Fruit fly (Drosophila melanogaster) whole organism, pupa: Measurements from ENCODE around the gene aqz.

ENCODE experiments used
- CG10348 ChIP-seq: fragments of 200-800 bp; sonication (Bioruptor generic); IDR thresholded peaks from 2 replicates; pipeline ENCODE4 v1.3.6; 2022; ENCODE audit warnings: missing biosample characterization, missing genetic modification characterization
- CG12605 ChIP-seq: fragments of 200-800 bp; sonication (Bioruptor generic); IDR thresholded peaks from 2 replicates; pipeline ENCODE4 v1.3.6; 2022; ENCODE audit warnings: missing biosample characterization, missing genetic modification characterization
- CG13204 ChIP-seq: fragments of 200-800 bp; sonication (Bioruptor generic); optimal IDR thresholded peaks from 2 replicates; lab custom pipeline; 2018; ENCODE audit warnings: missing biosample characterization, mild to moderate bottlenecking, missing genetic modification characterization, moderate library complexity
- CG14655 ChIP-seq: fragments of 200-800 bp; sonication (Bioruptor generic); optimal IDR thresholded peaks from 3 replicates; lab custom pipeline; 2017; ENCODE audit warnings: mild to moderate bottlenecking, missing biosample characterization, missing genetic modification reagents, missing genetic modification characterization
- CG15710 ChIP-seq: fragments of 200-800 bp; sonication (Bioruptor generic); optimal IDR thresholded peaks from 2 replicates; lab custom pipeline; 2018; ENCODE audit warnings: missing biosample characterization, mild to moderate bottlenecking, missing genetic modification characterization, moderate library complexity
- CG17806 ChIP-seq: fragments of 200-800 bp; sonication (Bioruptor generic); optimal IDR thresholded peaks from 2 replicates; lab custom pipeline; 2018; ENCODE audit warnings: missing biosample characterization, mild to moderate bottlenecking, missing genetic modification characterization, moderate library complexity
- CG32121 ChIP-seq: fragments of 200-800 bp; sonication (Bioruptor generic); IDR thresholded peaks from 2 replicates; pipeline ENCODE4 v1.3.6; 2022; ENCODE audit warnings: missing biosample characterization, missing genetic modification characterization
- CG34367 ChIP-seq: fragments of 200-800 bp; sonication (Bioruptor generic); optimal IDR thresholded peaks from 2 replicates; lab custom pipeline; 2018; ENCODE audit warnings: missing biosample characterization, mild to moderate bottlenecking, missing genetic modification characterization
- CG4496 ChIP-seq: fragments of 200-800 bp; sonication (Bioruptor generic); IDR thresholded peaks from 3 replicates; pipeline ENCODE4 v1.3.6; 2022; ENCODE audit warnings: missing biosample characterization, missing genetic modification characterization
- CG8159 ChIP-seq: fragments of 200-800 bp; sonication (Bioruptor generic); optimal IDR thresholded peaks from 3 replicates; lab custom pipeline; 2018; ENCODE audit warnings: missing biosample characterization, mild to moderate bottlenecking, missing genetic modification characterization, moderate library complexity
- CG8301 ChIP-seq: fragments of 200-800 bp; sonication (Bioruptor generic); optimal IDR thresholded peaks from 2 replicates; lab custom pipeline; 2018; ENCODE audit warnings: missing biosample characterization, mild to moderate bottlenecking, missing genetic modification characterization
- CG9948 ChIP-seq: fragments of 200-800 bp; sonication (Bioruptor generic); optimal IDR thresholded peaks from 2 replicates; lab custom pipeline; 2018; ENCODE audit warnings: missing biosample characterization, mild to moderate bottlenecking, missing genetic modification characterization, moderate library complexity
- D1 ChIP-seq: fragments of 200-800 bp; sonication (Bioruptor generic); optimal IDR thresholded peaks from 2 replicates; lab custom pipeline; 2018; ENCODE audit warnings: missing biosample characterization, mild to moderate bottlenecking, missing genetic modification characterization, moderate library complexity
- EcR ChIP-seq: fragments of 200-800 bp; sonication (Bioruptor generic); optimal IDR thresholded peaks from 3 replicates; lab custom pipeline; 2019; ENCODE audit warnings: missing biosample characterization, missing genetic modification characterization, mild to moderate bottlenecking, moderate library complexity, missing genetic modification reagents
- Ets98B ChIP-seq: fragments of 200-800 bp; sonication (Bioruptor generic); IDR thresholded peaks from 2 replicates; pipeline ENCODE4 v1.3.6; 2022; ENCODE audit warnings: missing biosample characterization, missing genetic modification characterization
- Pif1A ChIP-seq: fragments of 200-800 bp; sonication (Bioruptor generic); optimal IDR thresholded peaks from 3 replicates; lab custom pipeline; 2016; ENCODE audit warnings: missing biosample characterization, missing genetic modification characterization
- Pif1B ChIP-seq: fragments of 200-800 bp; sonication (Bioruptor generic); optimal IDR thresholded peaks from 3 replicates; lab custom pipeline; 2016; ENCODE audit warnings: missing biosample characterization, missing genetic modification characterization
- Snoo ChIP-seq: fragments of 200-800 bp; sonication (Bioruptor generic); optimal IDR thresholded peaks from 3 replicates; lab custom pipeline; 2017; ENCODE audit warnings: missing biosample characterization, mild to moderate bottlenecking, missing genetic modification characterization, inconsistent platforms
- fd96Ca ChIP-seq: fragments of 200-800 bp; sonication (Bioruptor generic); IDR thresholded peaks from 3 replicates; pipeline ENCODE4 v1.3.6; 2022; ENCODE audit warnings: missing biosample characterization, missing genetic modification characterization
- gl ChIP-seq: fragments of 200-800 bp; sonication (Bioruptor generic); optimal IDR thresholded peaks from 2 replicates; lab custom pipeline; 2018; ENCODE audit warnings: missing biosample characterization, mild to moderate bottlenecking, missing genetic modification characterization
- rn ChIP-seq: fragments of 200-800 bp; sonication (Bioruptor generic); IDR thresholded peaks from 2 replicates; pipeline ENCODE4 v1.3.6; 2022; ENCODE audit warnings: missing biosample characterization, missing genetic modification characterization

Gene aqz

dm6 chr3R:8820428-8820912 lies at the start of gene aqz:
Gene aqz (minus strand): TSS chr3R:8820682.
- TF ChIP-seq CG8159 (tag; lab: Kevin White, UChicago) (no peak), gl (no peak), rn (GFP tag; lab: Robert Waterston, UW) (no peak), CG4496 (GFP tag; lab: Robert Waterston, UW) (peak; percentile 68), CG12605 (GFP tag; lab: Robert Waterston, UW) (peak; percentile 63), CG17806 (peak; percentile 2), fd96Ca (GFP tag; lab: Robert Waterston, UW) (no peak), D1 (tag; lab: Kevin White, UChicago) (peak; percentile 48), Pif1B (GFP tag; lab: Kevin White, UChicago) (peak; percentile 10), Snoo (tag; lab: Kevin White, UChicago) (peak; percentile 12), Ets98B (GFP tag; lab: Robert Waterston, UW) (peak; percentile 52; the same call in 1 of the 2 replicates), CG32121 (GFP tag; lab: Robert Waterston, UW) (peak; percentile 26; the same call in 1 of the 2 replicates), CG34367 (tag; lab: Kevin White, UChicago) (peak; percentile 36), CG13204 (GFP tag; lab: Kevin White, UChicago) (no peak), CG14655 (GFP tag; lab: Kevin White, UChicago) (no peak), CG10348 (GFP tag; lab: Robert Waterston, UW) (no peak), EcR (GFP tag; lab: Kevin White, UChicago) (peak; percentile 9), CG8301 (tag; lab: Kevin White, UChicago) (peak; percentile 2), CG15710 (no peak), Pif1A (GFP tag; lab: Kevin White, UChicago) (peak; percentile 32), CG9948 (tag; lab: Kevin White, UChicago) (no peak)
- TF ChIP-seq, all 21 proteins: peak for 12

- TF ChIP-seq fd96Ca (GFP tag; lab: Robert Waterston, UW) (no peak), CG8301 (tag; lab: Kevin White, UChicago) (peak; percentile 24), CG34367 (tag; lab: Kevin White, UChicago) (no peak), gl (no peak), CG32121 (GFP tag; lab: Robert Waterston, UW) (peak; percentile 15; the same call in 1 of the 2 replicates), CG12605 (GFP tag; lab: Robert Waterston, UW) (no peak), CG13204 (GFP tag; lab: Kevin White, UChicago) (no peak), Pif1B (GFP tag; lab: Kevin White, UChicago) (no peak), rn (GFP tag; lab: Robert Waterston, UW) (no peak), CG15710 (peak; percentile 26), CG8159 (tag; lab: Kevin White, UChicago) (peak; percentile 47), CG17806 (no peak), CG10348 (GFP tag; lab: Robert Waterston, UW) (no peak), CG9948 (tag; lab: Kevin White, UChicago) (peak; percentile 32), Snoo (tag; lab: Kevin White, UChicago) (no peak), CG14655 (GFP tag; lab: Kevin White, UChicago) (peak; percentile 58), CG4496 (GFP tag; lab: Robert Waterston, UW) (no peak), Ets98B (GFP tag; lab: Robert Waterston, UW) (no peak), EcR (GFP tag; lab: Kevin White, UChicago) (no peak), Pif1A (GFP tag; lab: Kevin White, UChicago) (no peak), D1 (tag; lab: Kevin White, UChicago) (peak; percentile 35)
- TF ChIP-seq, all 21 proteins: peak for 7
Observed at dm6 chr3R:8867325-8868104, 47.0 kb upstream of the aqz start.

- TF ChIP-seq CG34367 (tag; lab: Kevin White, UChicago) (no peak), Snoo (tag; lab: Kevin White, UChicago) (no peak), Pif1A (GFP tag; lab: Kevin White, UChicago) (no peak), CG15710 (no peak), D1 (tag; lab: Kevin White, UChicago) (no peak), CG13204 (GFP tag; lab: Kevin White, UChicago) (no peak)
Observed at dm6 chr3R:8865031-8865430, 44.5 kb upstream of the aqz start.

- TF ChIP-seq Ets98B (GFP tag; lab: Robert Waterston, UW) (no peak), CG10348 (GFP tag; lab: Robert Waterston, UW) (no peak), CG9948 (tag; lab: Kevin White, UChicago) (peak; percentile 6), CG32121 (GFP tag; lab: Robert Waterston, UW) (no peak), fd96Ca (GFP tag; lab: Robert Waterston, UW) (no peak), CG17806 (no peak), CG4496 (GFP tag; lab: Robert Waterston, UW) (no peak), CG8159 (tag; lab: Kevin White, UChicago) (peak; percentile 19), CG13204 (GFP tag; lab: Kevin White, UChicago) (no peak), D1 (tag; lab: Kevin White, UChicago) (peak; percentile 87), CG34367 (tag; lab: Kevin White, UChicago) (peak; percentile 25), CG14655 (GFP tag; lab: Kevin White, UChicago) (peak; percentile 40)
Observed at dm6 chr3R:8863094-8863865, 42.8 kb upstream of the aqz start.
